Worm (Caenorhabditis elegans): ENCODE measurements around the gene him-8.

DNA sequence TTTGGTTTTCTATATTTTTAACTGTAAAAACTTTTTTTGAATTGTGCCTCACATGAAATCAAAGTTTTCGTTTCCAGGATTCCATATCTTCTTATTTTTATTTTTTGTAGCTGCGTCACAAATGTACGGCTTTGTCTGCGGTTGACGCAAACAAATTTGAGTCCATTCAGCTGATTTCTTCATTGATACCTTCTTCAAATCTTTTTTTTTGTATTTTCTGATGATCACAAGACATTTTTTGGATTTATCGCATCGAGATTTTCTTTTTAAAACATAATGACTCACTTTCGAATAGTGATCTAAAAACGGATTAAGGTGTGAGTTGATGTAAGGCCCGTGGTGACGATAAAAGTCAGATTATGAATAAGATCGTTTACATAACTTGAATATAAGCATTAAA, 43.1 kb upstream of the him-8 start:
- TF ChIP-seq B0310.2 (tag; optimal IDR thresholded peaks at IDR 0.05), result no peak
- no peak for TF ChIP-seq tbx-37 (GFP tag; conservative IDR thresholded peaks at IDR 0.05)
- no peak for TF ChIP-seq ama-1 (optimal IDR thresholded peaks at IDR 0.05)
- TF ChIP-seq ceh-13 (GFP tag; optimal IDR thresholded peaks at IDR 0.05), result no peak
- TF ChIP-seq scrt-1 (GFP tag; IDR thresholded peaks at IDR 0.05), result no peak
- TF ChIP-seq aly-1 (tag; optimal IDR thresholded peaks at IDR 0.05), result no peak
- TF ChIP-seq ets-7 (tag; optimal IDR thresholded peaks at IDR 0.05), result no peak

All from whole organism, early embryonic.